Fruit fly (Drosophila melanogaster) whole organism, embryonic: ENCODE measurements around the gene Cpr76Bb.

Source experiments
- Abd-B ChIP-seq: fragments of 200-800 bp; sonication (Bioruptor generic); optimal IDR thresholded peaks from 2 replicates; lab custom pipeline; 2018; ENCODE audit warnings: missing biosample characterization, mild to moderate bottlenecking, missing genetic modification characterization, moderate library complexity
- Blimp-1 ChIP-seq: fragments of 200-800 bp; sonication (Bioruptor generic); optimal IDR thresholded peaks from 3 replicates; lab custom pipeline; 2018; ENCODE audit warnings: missing biosample characterization, missing genetic modification characterization, mild to moderate bottlenecking, moderate library complexity, missing genetic modification reagents
- CG10147 ChIP-seq: fragments of 200-800 bp; sonication (Bioruptor generic); optimal IDR thresholded peaks from 2 replicates; lab custom pipeline; 2019; ENCODE audit warnings: missing biosample characterization, mild to moderate bottlenecking, missing genetic modification characterization, moderate library complexity
- CG12236 ChIP-seq: fragments of 200-800 bp; sonication (Bioruptor generic); optimal IDR thresholded peaks from 2 replicates; lab custom pipeline; 2016; ENCODE audit warnings: missing biosample characterization, missing genetic modification characterization
- CG12299 ChIP-seq: fragments of 200-800 bp; sonication (Bioruptor generic); optimal IDR thresholded peaks from 2 replicates; lab custom pipeline; 2018; ENCODE audit warnings: missing biosample characterization, mild to moderate bottlenecking, missing genetic modification characterization
- CG1233 ChIP-seq: fragments of 200-800 bp; sonication (Bioruptor generic); optimal IDR thresholded peaks from 4 replicates; lab custom pipeline; 2018; ENCODE audit warnings: missing biosample characterization, mild to moderate bottlenecking, missing genetic modification characterization
- CG12391 ChIP-seq: fragments of 200-800 bp; sonication (Bioruptor generic); optimal IDR thresholded peaks from 3 replicates; lab custom pipeline; 2018; ENCODE audit warnings: missing biosample characterization, mild to moderate bottlenecking, missing genetic modification characterization, moderate library complexity
- CG1647 ChIP-seq: fragments of 200-800 bp; sonication (Bioruptor generic); optimal IDR thresholded peaks from 3 replicates; lab custom pipeline; 2016; ENCODE audit warnings: missing biosample characterization, missing genetic modification characterization
- CG16863 ChIP-seq: fragments of 200-800 bp; sonication (Bioruptor generic); optimal IDR thresholded peaks from 3 replicates; lab custom pipeline; 2016; ENCODE audit warnings: missing biosample characterization, missing genetic modification characterization
- CG18011 ChIP-seq: fragments of 200-800 bp; sonication (Bioruptor generic); optimal IDR thresholded peaks from 2 replicates; lab custom pipeline; 2017; ENCODE audit warnings: missing biosample characterization, missing genetic modification characterization, mild to moderate bottlenecking, moderate library complexity, missing genotype
- CG18599 ChIP-seq: fragments of 200-800 bp; sonication (Bioruptor generic); optimal IDR thresholded peaks from 3 replicates; lab custom pipeline; 2017; ENCODE audit warnings: missing biosample characterization, missing genetic modification characterization, mild to moderate bottlenecking, moderate library complexity, missing genetic modification reagents
- CG30403 ChIP-seq: fragments of 200-800 bp; sonication (Bioruptor generic); optimal IDR thresholded peaks from 3 replicates; lab custom pipeline; 2016; ENCODE audit warnings: missing biosample characterization, missing genetic modification characterization
- CG32767 ChIP-seq: fragments of 200-800 bp; sonication (Bioruptor generic); IDR thresholded peaks from 2 replicates; pipeline ENCODE4 v1.3.6; 2022; ENCODE audit warnings: missing biosample characterization, missing genetic modification characterization
- CG32772 ChIP-seq: fragments of 200-800 bp; sonication (Bioruptor generic); IDR thresholded peaks from 2 replicates; pipeline ENCODE4 v1.3.6; 2022; ENCODE audit warnings: missing biosample characterization, missing genetic modification characterization
- CG4328 ChIP-seq: fragments of 200-800 bp; sonication (Bioruptor generic); optimal IDR thresholded peaks from 3 replicates; lab custom pipeline; 2017; ENCODE audit warnings: missing biosample characterization, missing genetic modification reagents, missing genetic modification characterization
- CG43689 ChIP-seq: fragments of 200-800 bp; sonication (Bioruptor generic); IDR thresholded peaks from 2 replicates; pipeline ENCODE4 v1.3.6; 2022; ENCODE audit warnings: missing biosample characterization, missing genetic modification characterization
- CG4854 ChIP-seq: fragments of 200-800 bp; sonication (Bioruptor generic); optimal IDR thresholded peaks from 2 replicates; lab custom pipeline; 2016; ENCODE audit warnings: missing biosample characterization, missing genetic modification characterization, inconsistent platforms
- CG5180 ChIP-seq: fragments of 200-800 bp; sonication (Bioruptor generic); optimal IDR thresholded peaks from 3 replicates; lab custom pipeline; 2017; ENCODE audit warnings: missing biosample characterization, missing genetic modification characterization, mild to moderate bottlenecking, moderate library complexity, missing genetic modification reagents
- CG6689 ChIP-seq: fragments of 200-800 bp; sonication (Bioruptor generic); IDR thresholded peaks from 2 replicates; pipeline ENCODE4 v1.3.6; 2022; ENCODE audit warnings: missing biosample characterization, missing genetic modification characterization
- CG8290 ChIP-seq, 3 experiments: fragments of 200-800 bp; sonication (Bioruptor generic); optimal IDR thresholded peaks; 2 replicates each; lab custom pipeline; 2016 to 2019; ENCODE audit warnings: missing biosample characterization in 3 of 3, missing genetic modification characterization in 3 of 3, mild to moderate bottlenecking in 2 of 3, moderate library complexity in 1 of 3
- CG9876 ChIP-seq: fragments of 200-800 bp; sonication (Bioruptor generic); optimal IDR thresholded peaks from 2 replicates; lab custom pipeline; 2016; ENCODE audit warnings: missing biosample characterization, missing genetic modification characterization
- Dfd ChIP-seq, 2 experiments: fragments of >200 bp; optimal IDR thresholded peaks; 2 replicates each; lab custom pipeline; 2017; ENCODE audit warnings: missing biosample characterization in 2 of 2, missing genetic modification characterization in 2 of 2
- Elba2 ChIP-seq: fragments of 200-800 bp; sonication (Bioruptor generic); optimal IDR thresholded peaks from 3 replicates; lab custom pipeline; 2016; ENCODE audit warnings: missing biosample characterization, missing genetic modification characterization
- Ets65A ChIP-seq: fragments of 200-800 bp; sonication (Bioruptor generic); peaks from one replicate; lab custom pipeline; 2016; ENCODE audit warnings: missing biosample characterization, missing genetic modification characterization
- Gug ChIP-seq: fragments of 200-800 bp; sonication (Bioruptor generic); IDR thresholded peaks from 4 replicates; pipeline ENCODE4 v1.3.6; 2022; ENCODE audit warnings: missing biosample characterization, missing genetic modification characterization
- HmgD ChIP-seq: fragments of 200-800 bp; sonication (Bioruptor generic); optimal IDR thresholded peaks from 3 replicates; lab custom pipeline; 2016; ENCODE audit warnings: missing biosample characterization, missing genetic modification characterization
- MBD-R2 ChIP-seq: fragments of 200-800 bp; sonication (Bioruptor generic); IDR thresholded peaks from 2 replicates; pipeline ENCODE4 v1.3.6; 2022; ENCODE audit warnings: missing biosample characterization, missing genetic modification characterization
- Max ChIP-seq: fragments of 200-800 bp; sonication (Bioruptor generic); optimal IDR thresholded peaks from 2 replicates; lab custom pipeline; 2016; ENCODE audit warnings: missing biosample characterization, mild to moderate bottlenecking, missing genetic modification characterization
- Mes4 ChIP-seq: fragments of 200-800 bp; sonication (Bioruptor generic); optimal IDR thresholded peaks from 2 replicates; lab custom pipeline; 2016; ENCODE audit warnings: missing biosample characterization, missing genetic modification characterization
- Vsx1 ChIP-seq: fragments of 200-800 bp; sonication (Bioruptor generic); optimal IDR thresholded peaks from 2 replicates; lab custom pipeline; 2017; ENCODE audit warnings: missing biosample characterization, mild to moderate bottlenecking, missing genetic modification characterization, missing genetic modification reagents
- YL-1 ChIP-seq: fragments of 200-800 bp; sonication (Bioruptor generic); optimal IDR thresholded peaks from 3 replicates; lab custom pipeline; 2017; ENCODE audit warnings: missing biosample characterization, mild to moderate bottlenecking, missing genetic modification characterization
- bbx ChIP-seq: fragments of 200-800 bp; sonication (Bioruptor generic); IDR thresholded peaks from 2 replicates; pipeline ENCODE4 v1.3.6; 2022; ENCODE audit warnings: missing biosample characterization, missing genetic modification characterization; ENCODE audit not compliant: partially characterized antibody
- cato ChIP-seq: fragments of 200-800 bp; sonication (Bioruptor generic); optimal IDR thresholded peaks from 2 replicates; lab custom pipeline; 2016; ENCODE audit warnings: missing biosample characterization, missing genetic modification characterization, borderline replicate concordance
- chinmo ChIP-seq: fragments of 200-800 bp; sonication (Bioruptor generic); IDR thresholded peaks from 4 replicates; pipeline ENCODE4 v1.3.6; 2022; ENCODE audit warnings: missing biosample characterization, missing genetic modification characterization; ENCODE audit not compliant: partially characterized antibody
- chm ChIP-seq: fragments of 200-800 bp; sonication (Bioruptor generic); IDR thresholded peaks from 2 replicates; pipeline ENCODE4 v1.3.6; 2022; ENCODE audit warnings: missing biosample characterization, missing genetic modification characterization
- dysf ChIP-seq: fragments of 200-800 bp; sonication (Bioruptor generic); IDR thresholded peaks from 3 replicates; pipeline ENCODE4 v1.3.6; 2022; ENCODE audit warnings: missing biosample characterization, missing genetic modification characterization
- eve ChIP-seq, 2 experiments: fragments of >200 bp; optimal IDR thresholded peaks; 2 replicates each; lab custom pipeline; 2017; ENCODE audit warnings: missing biosample characterization in 2 of 2, missing genetic modification characterization in 2 of 2
- hb ChIP-seq: fragments of 200-800 bp; sonication (Bioruptor generic); IDR thresholded peaks from 3 replicates; pipeline ENCODE4 v1.3.6; 2022; ENCODE audit warnings: missing biosample characterization, missing genetic modification characterization; ENCODE audit not compliant: partially characterized antibody
- hkb ChIP-seq, 2 experiments: fragments of 200-800 bp in 1 of 2; fragments of >200 bp in 1 of 2; sonication (Bioruptor generic) in 1 of 2; IDR thresholded peaks in 1 of 2; optimal IDR thresholded peaks in 1 of 2; 2 replicates each; pipeline versions ENCODE4 v1.3.6 to Lab custom; 2017 to 2022; ENCODE audit warnings: missing biosample characterization in 1 of 2, missing genetic modification characterization in 1 of 2
- jumu ChIP-seq: fragments of 200-800 bp; sonication (Bioruptor generic); optimal IDR thresholded peaks from 3 replicates; lab custom pipeline; 2016; ENCODE audit warnings: missing biosample characterization, missing genetic modification characterization
- knrl ChIP-seq: fragments of 200-800 bp; sonication (Bioruptor generic); IDR thresholded peaks from 3 replicates; pipeline ENCODE4 v1.3.6; 2022; ENCODE audit warnings: missing biosample characterization, missing genetic modification characterization; ENCODE audit not compliant: partially characterized antibody
- luna ChIP-seq: fragments of 200-800 bp; sonication (Bioruptor generic); optimal IDR thresholded peaks from 2 replicates; lab custom pipeline; 2016; ENCODE audit warnings: missing biosample characterization, missing genetic modification characterization
- oc ChIP-seq: fragments of 200-800 bp; sonication (Bioruptor generic); optimal IDR thresholded peaks from 2 replicates; lab custom pipeline; 2018; ENCODE audit warnings: missing biosample characterization, mild to moderate bottlenecking, missing genetic modification characterization, moderate library complexity
- pnt ChIP-seq: fragments of 200-800 bp; sonication (Bioruptor generic); optimal IDR thresholded peaks from 3 replicates; lab custom pipeline; 2016; ENCODE audit warnings: missing biosample characterization, missing genetic modification characterization
- slou ChIP-seq: fragments of 200-800 bp; sonication (Bioruptor generic); optimal IDR thresholded peaks from 3 replicates; lab custom pipeline; 2016; ENCODE audit warnings: missing biosample characterization, missing genetic modification characterization
- sug ChIP-seq: fragments of 200-800 bp; optimal IDR thresholded peaks from 2 replicates; lab custom pipeline; 2019; ENCODE audit warnings: missing biosample characterization, mild to moderate bottlenecking, missing genetic modification characterization, moderate library complexity
- tna ChIP-seq: fragments of 200-800 bp; sonication (Bioruptor generic); IDR thresholded peaks from 2 replicates; pipeline ENCODE4 v1.3.6; 2022; ENCODE audit warnings: missing biosample characterization, missing genetic modification characterization; ENCODE audit not compliant: partially characterized antibody
- toy ChIP-seq: fragments of 200-800 bp; sonication (Bioruptor generic); IDR thresholded peaks from 2 replicates; pipeline ENCODE4 v1.3.6; 2022; ENCODE audit warnings: missing biosample characterization, missing genetic modification characterization
- z ChIP-seq: fragments of 200-800 bp; sonication (Bioruptor generic); IDR thresholded peaks from 3 replicates; pipeline ENCODE4 v1.3.6; 2022; ENCODE audit warnings: missing biosample characterization, missing genetic modification characterization

Gene Cpr76Bb

DNA sequence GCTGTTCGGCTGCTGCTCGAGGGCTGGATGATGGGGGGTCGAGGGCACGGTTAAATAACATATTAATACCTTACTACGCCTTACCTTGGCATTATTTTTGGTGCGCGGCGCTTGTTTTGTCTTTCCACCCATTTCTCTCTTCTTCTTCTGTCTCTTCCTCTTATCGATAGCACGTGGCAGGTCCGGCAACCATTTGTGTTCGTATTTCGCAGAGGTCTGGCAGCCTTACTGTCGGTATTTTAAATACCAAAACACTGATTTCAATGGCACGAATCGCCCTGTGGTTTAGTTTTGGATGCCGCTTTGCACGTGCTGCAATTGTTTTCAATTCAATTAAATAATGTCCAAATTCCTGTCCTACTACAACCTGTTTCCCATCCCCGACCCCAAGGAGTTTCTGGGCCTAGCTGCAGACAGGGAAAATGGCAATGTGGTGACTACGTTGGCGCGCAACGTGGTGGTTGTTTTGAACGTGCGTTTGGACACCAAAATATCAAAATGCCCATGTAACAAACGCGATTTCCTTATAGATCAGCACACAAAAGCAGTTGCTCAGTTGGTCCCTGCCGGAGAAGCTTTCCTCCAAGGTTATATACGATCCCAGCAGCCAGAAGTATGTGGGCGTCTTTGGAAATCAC is 32.8 kb downstream of the Cpr76Bb start, which contains the start of the genes Ltn1 and CG9300 (continued):
- TF ChIP-seq CG4854 (no peak), CG43689 (GFP tag; lab: Robert Waterston, UW) (no peak), CG6689 (GFP tag; lab: Robert Waterston, UW) (no peak), z (GFP tag; lab: Robert Waterston, UW) (no peak), Elba2 (GFP tag; lab: Kevin White, UChicago) (no peak), Max (GFP tag; lab: Kevin White, UChicago) (peak; percentile 93), bbx (GFP tag; lab: Robert Waterston, UW) (no peak), CG16863 (GFP tag; lab: Kevin White, UChicago) (peak; percentile 14), CG5180 (no peak), cato (no peak), Abd-B (GFP tag; lab: Kevin White, UChicago) (no peak), HmgD (GFP tag; lab: Kevin White, UChicago) (peak; percentile 49), Blimp-1 (no peak), pnt (GFP tag; lab: Kevin White, UChicago) (no peak), CG8290 (GFP tag; optimal IDR thresholded peaks at IDR 0.05; lab: Kevin White, UChicago) (no peak), CG8290 (tag; optimal IDR thresholded peaks at IDR 0.05; lab: Kevin White, UChicago) (no peak), oc (tag; lab: Kevin White, UChicago) (no peak), CG32772 (GFP tag; lab: Robert Waterston, UW) (no peak), CG18011 (GFP tag; lab: Kevin White, UChicago) (no peak), slou (GFP tag; lab: Kevin White, UChicago) (no peak), eve (GFP tag; optimal IDR thresholded peaks at IDR 0.05; lab: Kevin White, UChicago) (no peak), YL-1 (GFP tag; lab: Kevin White, UChicago) (peak; percentile 99), toy (no peak), Vsx1 (no peak), CG30403 (GFP tag; lab: Kevin White, UChicago) (peak; percentile 23), chinmo (GFP tag; lab: Robert Waterston, UW) (no peak), sug (no peak), CG4328 (GFP tag; lab: Kevin White, UChicago) (no peak), luna (GFP tag; lab: Kevin White, UChicago) (no peak), CG1647 (GFP tag; lab: Kevin White, UChicago) (no peak), hkb (optimal IDR thresholded peaks at IDR 0.05; lab: Kevin White, UChicago) (no peak), hkb (GFP tag; IDR thresholded peaks at IDR 0.05; lab: Robert Waterston, UW) (no peak), CG12391 (no peak), Gug (GFP tag; lab: Robert Waterston, UW) (no peak), knrl (GFP tag; lab: Robert Waterston, UW) (peak; percentile 56), CG18599 (GFP tag; lab: Kevin White, UChicago) (no peak), CG12299 (tag; lab: Kevin White, UChicago) (no peak), chm (GFP tag; lab: Robert Waterston, UW) (no peak), Ets65A (peak; percentile 90), hb (GFP tag; lab: Robert Waterston, UW) (no peak), dysf (GFP tag; lab: Robert Waterston, UW) (0 out of 3 replicates have a peak, but pooled peaks have one; percentile 5), CG10147 (GFP tag; lab: Kevin White, UChicago) (no peak), CG32767 (GFP tag; lab: Robert Waterston, UW) (0 out of 2 replicates have a peak, but pooled peaks have one; percentile 12), CG1233 (GFP tag; lab: Kevin White, UChicago) (no peak), CG12236 (peak; percentile 11), Dfd (GFP tag; optimal IDR thresholded peaks at IDR 0.05; lab: Kevin White, UChicago) (no peak), tna (GFP tag; lab: Robert Waterston, UW) (0 out of 2 replicates have a peak, but pooled peaks have one; percentile 33), Mes4 (peak; percentile 50), MBD-R2 (GFP tag; lab: Robert Waterston, UW) (peak; percentile 97), CG9876 (GFP tag; lab: Kevin White, UChicago) (no peak), jumu (GFP tag; lab: Kevin White, UChicago) (peak; percentile 35)
